Fruit fly (Drosophila melanogaster) whole organism, embryonic: ENCODE measurements around the gene CG34451.

Experiments
- Abd-B ChIP-seq: fragments of 200-800 bp; sonication (Bioruptor generic); optimal IDR thresholded peaks from 2 replicates; lab custom pipeline; 2018; ENCODE audit warnings: missing biosample characterization, mild to moderate bottlenecking, missing genetic modification characterization, moderate library complexity
- CG10979 ChIP-seq: fragments of 200-800 bp; sonication (Bioruptor generic); optimal IDR thresholded peaks from 2 replicates; lab custom pipeline; 2018; ENCODE audit warnings: missing biosample characterization, mild to moderate bottlenecking, missing genetic modification characterization, moderate library complexity
- CG11504 ChIP-seq: fragments of 200-800 bp; sonication (Bioruptor generic); optimal IDR thresholded peaks from 3 replicates; lab custom pipeline; 2019; ENCODE audit warnings: missing biosample characterization, mild to moderate bottlenecking, missing genetic modification characterization, moderate library complexity
- CG12219 ChIP-seq: fragments of 200-800 bp; sonication (Bioruptor generic); optimal IDR thresholded peaks from 3 replicates; lab custom pipeline; 2018; ENCODE audit warnings: missing biosample characterization, mild to moderate bottlenecking, missing genetic modification characterization
- CG12391 ChIP-seq: fragments of 200-800 bp; sonication (Bioruptor generic); optimal IDR thresholded peaks from 3 replicates; lab custom pipeline; 2018; ENCODE audit warnings: missing biosample characterization, mild to moderate bottlenecking, missing genetic modification characterization, moderate library complexity
- CG12659 ChIP-seq: fragments of 200-800 bp; sonication (Bioruptor generic); optimal IDR thresholded peaks from 3 replicates; lab custom pipeline; 2017; ENCODE audit warnings: mild to moderate bottlenecking, missing biosample characterization, missing genetic modification reagents, missing genetic modification characterization
- CG14667 ChIP-seq: fragments of 200-800 bp; sonication (Bioruptor generic); IDR thresholded peaks from 2 replicates; pipeline ENCODE4 v1.3.6; 2022; ENCODE audit warnings: missing biosample characterization, missing genetic modification characterization
- CG15269 ChIP-seq: fragments of 200-800 bp; sonication (Bioruptor generic); optimal IDR thresholded peaks from 2 replicates; lab custom pipeline; 2018; ENCODE audit warnings: missing biosample characterization, mild to moderate bottlenecking, missing genetic modification characterization, moderate library complexity
- CG1603 ChIP-seq: fragments of 200-800 bp; sonication (Bioruptor generic); optimal IDR thresholded peaks from 2 replicates; lab custom pipeline; 2019; ENCODE audit warnings: missing biosample characterization, mild to moderate bottlenecking, missing genetic modification characterization, moderate library complexity
- CG16813 ChIP-seq: fragments of 200-800 bp; sonication (Bioruptor generic); IDR thresholded peaks from 3 replicates; pipeline ENCODE4 v1.3.6; 2022; ENCODE audit warnings: missing biosample characterization, missing genetic modification characterization; ENCODE audit not compliant: partially characterized antibody
- CG17328 ChIP-seq: fragments of 200-800 bp; sonication (Bioruptor generic); IDR thresholded peaks from 2 replicates; pipeline ENCODE4 v1.3.6; 2022; ENCODE audit warnings: missing biosample characterization, missing genetic modification characterization
- CG17912 ChIP-seq: fragments of 200-800 bp; sonication (Bioruptor generic); optimal IDR thresholded peaks from 2 replicates; lab custom pipeline; 2018; ENCODE audit warnings: missing biosample characterization, mild to moderate bottlenecking, missing genetic modification characterization
- CG18476 ChIP-seq: fragments of 200-800 bp; sonication (Bioruptor generic); optimal IDR thresholded peaks from 2 replicates; lab custom pipeline; 2016; ENCODE audit warnings: missing biosample characterization, mild to moderate bottlenecking, missing genetic modification characterization
- CG2120 ChIP-seq: fragments of 200-800 bp; sonication (Bioruptor generic); optimal IDR thresholded peaks from 3 replicates; lab custom pipeline; 2016; ENCODE audit warnings: missing biosample characterization, missing genetic modification characterization
- CG3065 ChIP-seq: fragments of 200-800 bp; sonication (Bioruptor generic); optimal IDR thresholded peaks from 2 replicates; lab custom pipeline; 2016; ENCODE audit warnings: missing biosample characterization, missing genetic modification characterization
- CG32532 ChIP-seq: fragments of 200-800 bp; sonication (Bioruptor generic); IDR thresholded peaks from 2 replicates; pipeline ENCODE4 v1.3.6; 2022; ENCODE audit warnings: missing biosample characterization, missing genetic modification characterization
- CG34376 ChIP-seq: fragments of 200-800 bp; sonication (Bioruptor generic); optimal IDR thresholded peaks from 2 replicates; lab custom pipeline; 2018; ENCODE audit warnings: missing biosample characterization, mild to moderate bottlenecking, missing genetic modification characterization
- CG7786 ChIP-seq: fragments of 200-800 bp; sonication (Bioruptor generic); optimal IDR thresholded peaks from 2 replicates; lab custom pipeline; 2016; ENCODE audit warnings: missing biosample characterization, missing genetic modification characterization
- CG8089 ChIP-seq: fragments of 200-800 bp; sonication (Bioruptor generic); optimal IDR thresholded peaks from 3 replicates; lab custom pipeline; 2016; ENCODE audit warnings: missing biosample characterization, missing genetic modification characterization
- CG8924 ChIP-seq: fragments of 200-800 bp; optimal IDR thresholded peaks from 3 replicates; lab custom pipeline; 2019; ENCODE audit warnings: missing biosample characterization, mild to moderate bottlenecking, missing genetic modification characterization, moderate library complexity
- Dfd ChIP-seq, 2 experiments: fragments of >200 bp; optimal IDR thresholded peaks; 2 replicates each; lab custom pipeline; 2017; ENCODE audit warnings: missing biosample characterization in 2 of 2, missing genetic modification characterization in 2 of 2
- Dll ChIP-seq: fragments of 200-800 bp; sonication (Bioruptor generic); IDR thresholded peaks from 4 replicates; pipeline ENCODE4 v1.3.6; 2022; ENCODE audit warnings: missing biosample characterization, missing genetic modification characterization; ENCODE audit not compliant: partially characterized antibody
- GATAe ChIP-seq: fragments of 200-800 bp; sonication (Bioruptor generic); conservative IDR thresholded peaks from 2 replicates; pipeline ENCODE4 v1.3.6; 2022; ENCODE audit warnings: missing biosample characterization, missing genetic modification characterization
- Hmr ChIP-seq: fragments of 200-800 bp; sonication (Bioruptor generic); optimal IDR thresholded peaks from 3 replicates; lab custom pipeline; 2017; ENCODE audit warnings: mild to moderate bottlenecking, missing biosample characterization, missing genetic modification reagents, missing genetic modification characterization
- Hr51 ChIP-seq, 2 experiments: fragments of 200-800 bp; sonication (Bioruptor generic); optimal IDR thresholded peaks; 2 replicates in 1 of 2; 3 replicates in 1 of 2; lab custom pipeline; 2016 to 2018; ENCODE audit warnings: missing biosample characterization in 2 of 2, missing genetic modification characterization in 2 of 2, mild to moderate bottlenecking in 1 of 2, moderate library complexity in 1 of 2
- Pdp1 ChIP-seq, 2 experiments: fragments of 200-800 bp; sonication (Bioruptor generic); optimal IDR thresholded peaks; 3 replicates each; lab custom pipeline; 2016; ENCODE audit warnings: missing biosample characterization in 2 of 2, missing genetic modification characterization in 2 of 2, mild to moderate bottlenecking in 1 of 2, moderate library complexity in 1 of 2
- Sox102F ChIP-seq: fragments of 200-800 bp; sonication (Bioruptor generic); optimal IDR thresholded peaks from 2 replicates; lab custom pipeline; 2018; ENCODE audit warnings: missing biosample characterization, mild to moderate bottlenecking, missing genetic modification characterization, moderate library complexity
- Stat92E ChIP-seq, 3 experiments: fragments of >200 bp in 2 of 3; fragments of 200-800 bp in 1 of 3; sonication (Bioruptor generic) in 1 of 3; optimal IDR thresholded peaks; 2 replicates each; lab custom pipeline; 2017 to 2019; ENCODE audit warnings: missing biosample characterization in 3 of 3, missing genetic modification characterization in 3 of 3, mild to moderate bottlenecking in 1 of 3, moderate library complexity in 1 of 3
- Xrp1 ChIP-seq: fragments of 200-800 bp; sonication (Bioruptor generic); IDR thresholded peaks from 2 replicates; pipeline ENCODE4 v1.3.6; 2022; ENCODE audit warnings: missing biosample characterization, missing genetic modification characterization
- aop ChIP-seq: fragments of 200-800 bp; sonication (Bioruptor generic); IDR thresholded peaks from 2 replicates; pipeline ENCODE4 v1.3.6; 2022; ENCODE audit warnings: missing biosample characterization, missing genetic modification characterization
- az2 ChIP-seq: fragments of 200-800 bp; sonication (Bioruptor generic); optimal IDR thresholded peaks from 3 replicates; lab custom pipeline; 2016; ENCODE audit warnings: missing biosample characterization, missing genetic modification characterization
- bab2 ChIP-seq: fragments of 200-800 bp; sonication (Bioruptor generic); optimal IDR thresholded peaks from 2 replicates; lab custom pipeline; 2016; ENCODE audit warnings: missing biosample characterization, missing genetic modification characterization
- bsh ChIP-seq, 2 experiments: fragments of 200-800 bp; sonication (Bioruptor generic); optimal IDR thresholded peaks; 2 replicates each; lab custom pipeline; 2017 to 2018; ENCODE audit warnings: mild to moderate bottlenecking in 2 of 2, missing biosample characterization in 2 of 2, missing genetic modification characterization in 2 of 2, moderate library complexity in 1 of 2
- ci ChIP-seq: fragments of 200-800 bp; sonication (Bioruptor generic); IDR thresholded peaks from 3 replicates; pipeline ENCODE4 v1.3.6; 2022; ENCODE audit warnings: missing biosample characterization, missing genetic modification characterization
- croc ChIP-seq: fragments of 200-800 bp; sonication (Bioruptor generic); conservative IDR thresholded peaks from 3 replicates; pipeline ENCODE4 v1.3.6; 2022; ENCODE audit warnings: missing biosample characterization, missing genetic modification characterization
- dmrt11E ChIP-seq: fragments of 200-800 bp; sonication (Bioruptor generic); optimal IDR thresholded peaks from 3 replicates; lab custom pipeline; 2018; ENCODE audit warnings: missing biosample characterization, mild to moderate bottlenecking, missing genetic modification characterization, moderate library complexity
- eyg ChIP-seq: fragments of 200-800 bp; sonication (Bioruptor generic); optimal IDR thresholded peaks from 3 replicates; lab custom pipeline; 2016; ENCODE audit warnings: missing biosample characterization, missing genetic modification characterization
- fd3F ChIP-seq: fragments of 200-800 bp; sonication (Bioruptor generic); optimal IDR thresholded peaks from 2 replicates; lab custom pipeline; 2018; ENCODE audit warnings: missing biosample characterization, mild to moderate bottlenecking, missing genetic modification characterization, moderate library complexity
- h ChIP-seq: fragments of >200 bp; optimal IDR thresholded peaks from 2 replicates; lab custom pipeline; 2017
- hkb ChIP-seq, 2 experiments: fragments of 200-800 bp in 1 of 2; fragments of >200 bp in 1 of 2; sonication (Bioruptor generic) in 1 of 2; IDR thresholded peaks in 1 of 2; optimal IDR thresholded peaks in 1 of 2; 2 replicates each; pipeline versions ENCODE4 v1.3.6 to Lab custom; 2017 to 2022; ENCODE audit warnings: missing biosample characterization in 1 of 2, missing genetic modification characterization in 1 of 2
- ind ChIP-seq: fragments of 200-800 bp; sonication (Bioruptor generic); optimal IDR thresholded peaks from 3 replicates; lab custom pipeline; 2016; ENCODE audit warnings: missing biosample characterization, missing genetic modification characterization
- jigr1 ChIP-seq: fragments of 200-800 bp; sonication (Bioruptor generic); IDR thresholded peaks from 3 replicates; pipeline ENCODE4 v1.3.6; 2022; ENCODE audit warnings: missing biosample characterization, missing genetic modification characterization
- phol ChIP-seq: fragments of 200-800 bp; sonication (Bioruptor generic); optimal IDR thresholded peaks from 3 replicates; lab custom pipeline; 2018; ENCODE audit warnings: missing biosample characterization, mild to moderate bottlenecking, missing genetic modification characterization, moderate library complexity
- prd ChIP-seq, 3 experiments: fragments of >200 bp in 2 of 3; fragments of 200-800 bp in 1 of 3; sonication (Bioruptor generic) in 1 of 3; optimal IDR thresholded peaks in 2 of 3; IDR thresholded peaks in 1 of 3; 2 replicates in 2 of 3; 3 replicates in 1 of 3; pipeline versions ENCODE4 v1.3.6 to Lab custom; 2017 to 2022; ENCODE audit warnings: missing biosample characterization in 1 of 3, missing genetic modification characterization in 1 of 3
- sim ChIP-seq: fragments of 200-800 bp; sonication (Bioruptor generic); IDR thresholded peaks from 2 replicates; pipeline ENCODE4 v1.3.6; 2022; ENCODE audit warnings: missing biosample characterization, missing genetic modification characterization
- sna ChIP-seq: fragments of 200-800 bp; sonication (Bioruptor generic); IDR thresholded peaks from 2 replicates; pipeline ENCODE4 v1.3.6; 2022; ENCODE audit warnings: missing biosample characterization, missing genetic modification characterization; ENCODE audit not compliant: partially characterized antibody
- stc ChIP-seq: fragments of 200-800 bp; sonication (Bioruptor generic); IDR thresholded peaks from 2 replicates; pipeline ENCODE4 v1.3.6; 2022; ENCODE audit warnings: missing biosample characterization, missing genetic modification characterization
- zf30C ChIP-seq: fragments of 200-800 bp; sonication (Bioruptor generic); optimal IDR thresholded peaks from 3 replicates; lab custom pipeline; 2018; ENCODE audit warnings: missing biosample characterization, mild to moderate bottlenecking, missing genetic modification characterization
- zfh2 ChIP-seq: fragments of 200-800 bp; sonication (Bioruptor generic); optimal IDR thresholded peaks from 2 replicates; lab custom pipeline; 2016; ENCODE audit warnings: missing biosample characterization, missing genetic modification characterization

The CG34451 gene

DNA sequence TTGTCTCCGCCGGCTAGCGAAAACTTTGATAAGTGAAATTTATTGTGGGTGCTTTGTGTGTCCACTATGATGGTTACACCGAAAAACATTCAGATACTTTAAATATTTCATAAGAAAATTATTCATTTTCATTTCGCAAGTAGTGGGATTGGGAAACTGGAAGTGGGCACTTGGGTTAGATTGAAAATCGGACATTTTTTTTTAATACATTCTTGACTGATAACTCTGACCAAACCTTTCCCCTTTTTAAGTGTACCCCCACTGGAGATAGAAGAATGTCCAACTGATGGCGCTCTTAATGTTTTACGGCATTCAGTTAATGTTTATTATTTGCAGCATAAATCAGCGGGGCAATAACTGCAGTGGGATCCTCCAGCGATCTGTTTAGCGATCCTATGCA, 14.2 kb downstream of the CG34451 start (continued):
- TF ChIP-seq CG8089 (GFP tag; lab: Kevin White, UChicago), result no peak
- peak; percentile 56; the same call in 1 of the 3 replicates for TF ChIP-seq ci (GFP tag; lab: Robert Waterston, UW)
- TF ChIP-seq CG12219 (GFP tag; lab: Kevin White, UChicago), result no peak
- TF ChIP-seq Pdp1 (GFP tag; optimal IDR thresholded peaks at IDR 0.05; lab: Kevin White, UChicago), result no peak
- TF ChIP-seq phol (tag; lab: Kevin White, UChicago), result peak; percentile 18
- TF ChIP-seq zfh2 (GFP tag; lab: Kevin White, UChicago), result no peak
- no peak for TF ChIP-seq h (lab: Kevin White, UChicago)
- TF ChIP-seq bab2 (GFP tag; lab: Kevin White, UChicago), result no peak
- TF ChIP-seq CG11504, result peak; percentile 32
- TF ChIP-seq CG34376 (GFP tag; lab: Kevin White, UChicago), result no peak
- TF ChIP-seq CG18476 (GFP tag; lab: Kevin White, UChicago), result no peak
- 0 out of 2 replicates have a peak, but pooled peaks have one; percentile 21 for TF ChIP-seq Xrp1 (GFP tag; lab: Robert Waterston, UW)
- TF ChIP-seq sim (GFP tag; lab: Robert Waterston, UW), result no peak
- no peak for TF ChIP-seq jigr1 (GFP tag; lab: Robert Waterston, UW)
- TF ChIP-seq CG32532 (GFP tag; lab: Robert Waterston, UW), result no peak
- TF ChIP-seq ind (GFP tag; lab: Kevin White, UChicago), result peak; percentile 6
- TF ChIP-seq CG10979, result peak; percentile 25
- no peak for TF ChIP-seq Hmr (GFP tag; lab: Kevin White, UChicago)
- TF ChIP-seq CG12391 (tag; lab: Kevin White, UChicago), result peak; percentile 9
- no peak for TF ChIP-seq Stat92E (GFP tag; optimal IDR thresholded peaks at IDR 0.05; lab: Kevin White, UChicago)
- peak; percentile 12 for TF ChIP-seq CG15269 (tag; lab: Kevin White, UChicago)
- TF ChIP-seq az2, result peak; percentile 4
- TF ChIP-seq dmrt11E, result no peak
- peak; percentile 18 for TF ChIP-seq CG2120 (GFP tag; lab: Kevin White, UChicago)
- TF ChIP-seq Dll, result no peak
- no peak for TF ChIP-seq fd3F (GFP tag; lab: Kevin White, UChicago)
- TF ChIP-seq CG8924 (tag; lab: Kevin White, UChicago), result peak; percentile 1
- peak in 1 of 2 experiments; percentile 10 for TF ChIP-seq Hr51 (GFP tag; optimal IDR thresholded peaks at IDR 0.05; lab: Kevin White, UChicago)
- no peak for TF ChIP-seq prd (optimal IDR thresholded peaks at IDR 0.05; lab: Kevin White, UChicago)
- TF ChIP-seq prd (GFP tag; IDR thresholded peaks at IDR 0.05; lab: Robert Waterston, UW), result no peak
- TF ChIP-seq CG3065, result no peak
- no peak for TF ChIP-seq stc (GFP tag; lab: Robert Waterston, UW)
- no peak for TF ChIP-seq CG12659 (GFP tag; lab: Kevin White, UChicago)
- no peak for TF ChIP-seq Abd-B
- TF ChIP-seq croc (GFP tag; lab: Robert Waterston, UW), result no peak
- no peak for TF ChIP-seq zf30C (GFP tag; lab: Kevin White, UChicago)
- TF ChIP-seq aop, result no peak
- peak; percentile 32 for TF ChIP-seq Sox102F
- TF ChIP-seq CG16813 (GFP tag; lab: Robert Waterston, UW), result no peak
- TF ChIP-seq CG14667, result no peak
- peak; percentile 22 for TF ChIP-seq CG1603 (tag; lab: Kevin White, UChicago)
- TF ChIP-seq Dfd (GFP tag; optimal IDR thresholded peaks at IDR 0.05; lab: Kevin White, UChicago), result no peak
- TF ChIP-seq CG17912 (GFP tag; lab: Kevin White, UChicago), result no peak
- peak in 1 of 2 experiments; percentile 33 for TF ChIP-seq bsh (GFP tag; optimal IDR thresholded peaks at IDR 0.05; lab: Kevin White, UChicago)
- TF ChIP-seq eyg (GFP tag; lab: Kevin White, UChicago), result no peak
- no peak for TF ChIP-seq hkb (optimal IDR thresholded peaks at IDR 0.05; lab: Kevin White, UChicago)
- TF ChIP-seq hkb (GFP tag; IDR thresholded peaks at IDR 0.05; lab: Robert Waterston, UW), result no peak
- TF ChIP-seq GATAe (GFP tag; lab: Robert Waterston, UW), result no peak
- TF ChIP-seq CG17328, result no peak
- TF ChIP-seq CG7786 (GFP tag; lab: Kevin White, UChicago), result no peak
- TF ChIP-seq sna (GFP tag; lab: Robert Waterston, UW), result no peak
